Fruit fly (Drosophila melanogaster): ENCODE results near the gene Lsd-2.

Gene Lsd-2

DNA sequence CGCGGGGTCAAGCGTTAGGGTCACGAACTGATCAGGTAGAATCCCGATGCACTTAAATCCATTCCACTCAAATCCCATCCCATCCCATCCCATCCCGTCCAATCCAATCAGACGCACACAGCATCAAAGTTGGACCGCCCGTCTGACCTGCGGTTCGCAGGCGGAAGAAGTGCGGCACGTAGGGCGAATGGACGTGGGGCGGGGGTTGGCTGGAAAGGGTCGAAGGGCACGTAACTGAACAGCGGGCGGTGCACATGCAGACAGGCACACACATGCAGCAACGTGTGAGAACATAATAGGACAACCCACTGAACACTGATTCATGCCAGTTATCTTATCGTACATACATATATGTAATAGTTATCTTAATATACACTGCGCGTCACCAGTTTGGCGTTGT, 56.6 kb downstream of the Lsd-2 start (continued):
- TF ChIP-seq CG1792 (GFP tag; optimal IDR thresholded peaks at IDR 0.05) (no peak), CG14441 (GFP tag; IDR thresholded peaks at IDR 0.05) (no peak), CG13123 (GFP tag; optimal IDR thresholded peaks at IDR 0.05) (no peak), gsb-n (tag; optimal IDR thresholded peaks at IDR 0.05) (no peak), lov (optimal IDR thresholded peaks at IDR 0.05) (no peak), lov (GFP tag; IDR thresholded peaks at IDR 0.05) (0 out of 3 replicates have a peak, but pooled peaks have one; percentile 31), rib (GFP tag; IDR thresholded peaks at IDR 0.05) (no peak), CG2889 (GFP tag; IDR thresholded peaks at IDR 0.05) (no peak), CG18619 (GFP tag; optimal IDR thresholded peaks at IDR 0.05) (no peak), twi (tag; optimal IDR thresholded peaks at IDR 0.05) (peak; percentile 74), pfk (GFP tag; optimal IDR thresholded peaks at IDR 0.05) (peak; percentile 49), cato (GFP tag; optimal IDR thresholded peaks at IDR 0.05; ENCODE audit: borderline replicate concordance) (no peak), gcm2 (GFP tag; optimal IDR thresholded peaks at IDR 0.05) (no peak), Drgx (GFP tag; IDR thresholded peaks at IDR 0.05) (no peak), repo (GFP tag; optimal IDR thresholded peaks at IDR 0.05) (no peak), Hsf (GFP tag; optimal IDR thresholded peaks at IDR 0.05) (no peak), Bgb (GFP tag; IDR thresholded peaks at IDR 0.05; ENCODE audit: partially characterized antibody) (no peak), Spps (tag; optimal IDR thresholded peaks at IDR 0.05) (no peak), stwl (tag; optimal IDR thresholded peaks at IDR 0.05) (no peak), cwo (GFP tag; optimal IDR thresholded peaks at IDR 0.05) (no peak), CG10274 (GFP tag; optimal IDR thresholded peaks at IDR 0.05) (no peak), tll (GFP tag; optimal IDR thresholded peaks at IDR 0.05) (no peak), Dad (GFP tag; optimal IDR thresholded peaks at IDR 0.05) (no peak), CG17829 (tag; optimal IDR thresholded peaks at IDR 0.05) (no peak), tna (GFP tag; IDR thresholded peaks at IDR 0.05; ENCODE audit: partially characterized antibody) (no peak), gt (GFP tag; IDR thresholded peaks at IDR 0.05) (no peak), Hand (GFP tag; optimal IDR thresholded peaks at IDR 0.05) (no peak), MESR4 (GFP tag; optimal IDR thresholded peaks at IDR 0.05) (no peak), lab (GFP tag; optimal IDR thresholded peaks at IDR 0.05) (no peak), CG8765 (GFP tag; IDR thresholded peaks at IDR 0.05) (no peak), CG12299 (tag; optimal IDR thresholded peaks at IDR 0.05) (no peak), Kr (GFP tag; optimal IDR thresholded peaks at IDR 0.05) (peak; percentile 7), C15 (GFP tag; IDR thresholded peaks at IDR 0.05) (no peak), CG4854 (GFP tag; optimal IDR thresholded peaks at IDR 0.05) (no peak), z (GFP tag; IDR thresholded peaks at IDR 0.05) (0 out of 3 replicates have a peak, but pooled peaks have one; percentile 43), chinmo (GFP tag; IDR thresholded peaks at IDR 0.05; ENCODE audit: partially characterized antibody) (0 out of 4 replicates have a peak, but pooled peaks have one; percentile 7), vvl (GFP tag; IDR thresholded peaks at IDR 0.05) (no peak), Ptx1 (GFP tag; IDR thresholded peaks at IDR 0.05) (no peak)
